Worm (Caenorhabditis elegans) whole organism, dauer: ENCODE measurements around the gene T21B10.4.

ENCODE experiments used
- unc-62 ChIP-seq: sonication (generic microtip); optimal IDR thresholded peaks from 2 replicates; lab custom pipeline; 2017; ENCODE audit warnings: missing biosample characterization, missing genetic modification reagents, missing genetic modification characterization

The T21B10.4 gene

ce11 chrII:8921456-8921855 lies 19.2 kb upstream of the T21B10.4 start:
- TF ChIP-seq unc-62 (GFP tag; lab: Kevin White, UChicago), result no peak

- TF ChIP-seq unc-62 (GFP tag; lab: Kevin White, UChicago), result no peak
These were observed 18.6 kb upstream of the T21B10.4 start, which contains the start of gene B0457.6 for ce11 chrII:8922140-8922539. Gene B0457.6, plus strand, starts transcription at chrII:8922423.

- TF ChIP-seq unc-62 (GFP tag; lab: Kevin White, UChicago), result no peak
These were observed 17.5 kb upstream of the T21B10.4 start for ce11 chrII:8923187-8923586.

- TF ChIP-seq unc-62 (GFP tag; lab: Kevin White, UChicago), result no peak
These were observed 14.2 kb upstream of the T21B10.4 start, which contains the start of gene B0457.2 for ce11 chrII:8926451-8926850. Gene B0457.2, minus strand, starts transcription at chrII:8926551.

- no peak for TF ChIP-seq unc-62 (GFP tag; lab: Kevin White, UChicago)
These were observed 13.4 kb upstream of the T21B10.4 start, which contains the start of gene cct-2 for ce11 chrII:8927253-8927791. Gene cct-2, plus strand, starts transcription at chrII:8927741.

ce11 chrII:8929771-8930170 lies 10.9 kb upstream of the T21B10.4 start, which contains the start of gene mrpl-50:
Gene mrpl-50, plus strand, starts transcription at chrII:8929841.
- no peak for TF ChIP-seq unc-62 (GFP tag; lab: Kevin White, UChicago)

ce11 chrII:8930763-8931162 lies 9.9 kb upstream of the T21B10.4 start, which contains the start of gene enol-1:
Gene enol-1, plus strand, starts transcription at chrII:8930997.
- TF ChIP-seq unc-62 (GFP tag; lab: Kevin White, UChicago), result no peak

- no peak for TF ChIP-seq unc-62 (GFP tag; lab: Kevin White, UChicago)
These were observed 9.1 kb upstream of the T21B10.4 start for ce11 chrII:8931405-8932149.

- no peak for TF ChIP-seq unc-62 (GFP tag; lab: Kevin White, UChicago)
These were observed 8.3 kb upstream of the T21B10.4 start for ce11 chrII:8932392-8932791.

- TF ChIP-seq unc-62 (GFP tag; lab: Kevin White, UChicago), result no peak
These were observed 6.8 kb upstream of the T21B10.4 start, which contains the start of gene T21B10.3 for ce11 chrII:8933693-8934432. Gene T21B10.3, plus strand, starts transcription at chrII:8934382.

- TF ChIP-seq unc-62 (GFP tag; lab: Kevin White, UChicago), result no peak
These were observed 1.6 kb upstream of the T21B10.4 start for ce11 chrII:8938907-8939622.

- TF ChIP-seq unc-62 (GFP tag; lab: Kevin White, UChicago), result no peak
These were observed 4.5 kb downstream of the T21B10.4 start for ce11 chrII:8945167-8945566.

ce11 chrII:8947391-8947790 lies 6.7 kb downstream of the T21B10.4 start, which contains the start of gene cutl-15:
Gene cutl-15, minus strand, starts transcription at chrII:8947688.
- no peak for TF ChIP-seq unc-62 (GFP tag; lab: Kevin White, UChicago)

- no peak for TF ChIP-seq unc-62 (GFP tag; lab: Kevin White, UChicago)
These were observed 7.9 kb downstream of the T21B10.4 start for ce11 chrII:8948640-8949039.

ce11 chrII:8951270-8951669 lies 10.6 kb downstream of the T21B10.4 start:
- no peak for TF ChIP-seq unc-62 (GFP tag; lab: Kevin White, UChicago)
